Fruit fly (Drosophila melanogaster) whole organism, wandering third instar larva: ENCODE data around the gene SH3PX1.
A peak's percentile ranks its signal among the peaks of the same experiment; 100 is the strongest.

Source experiments
- Abd-B ChIP-seq: fragments of >200 bp; optimal IDR thresholded peaks from 2 replicates; lab custom pipeline; 2017; ENCODE audit warnings: missing biosample characterization, missing genetic modification characterization
- CG32264 ChIP-seq: fragments of 200-800 bp; sonication (Bioruptor generic); optimal IDR thresholded peaks from 2 replicates; lab custom pipeline; 2016; ENCODE audit warnings: missing biosample characterization, missing genetic modification characterization
- CG9705 ChIP-seq: fragments of 200-800 bp; sonication (Bioruptor generic); optimal IDR thresholded peaks from 2 replicates; lab custom pipeline; 2018; ENCODE audit warnings: missing biosample characterization, mild to moderate bottlenecking, missing genetic modification characterization
- CrebA ChIP-seq: fragments of 200-800 bp; sonication (Bioruptor generic); optimal IDR thresholded peaks from 2 replicates; lab custom pipeline; 2016; ENCODE audit warnings: missing biosample characterization, mild to moderate bottlenecking, missing genetic modification characterization, borderline replicate concordance
- Dfd ChIP-seq: fragments of >200 bp; optimal IDR thresholded peaks from 2 replicates; lab custom pipeline; 2017; ENCODE audit warnings: missing biosample characterization, missing genetic modification characterization
- GATAd ChIP-seq: sonication (Bioruptor generic); optimal IDR thresholded peaks from 2 replicates; lab custom pipeline; 2016; ENCODE audit warnings: missing biosample characterization, missing genetic modification characterization
- Hnf4 ChIP-seq: fragments of 200-800 bp; sonication (Bioruptor generic); optimal IDR thresholded peaks from 2 replicates; lab custom pipeline; 2016; ENCODE audit warnings: missing biosample characterization, mild to moderate bottlenecking, missing genetic modification characterization
- Hr78 ChIP-seq: fragments of >200 bp; optimal IDR thresholded peaks from 2 replicates; lab custom pipeline; 2017; ENCODE audit warnings: missing biosample characterization, missing genetic modification characterization
- Hr83 ChIP-seq: fragments of 200-300 bp; sonication (Bioruptor generic); optimal IDR thresholded peaks from 2 replicates; lab custom pipeline; 2016; ENCODE audit warnings: missing biosample characterization, mild to moderate bottlenecking, missing genetic modification characterization, moderate library complexity; ENCODE audit not compliant: poor library complexity, severe bottlenecking
- Jra ChIP-seq: sonication (Bioruptor generic); optimal IDR thresholded peaks from 2 replicates; lab custom pipeline; 2016; ENCODE audit warnings: missing biosample characterization, missing genetic modification characterization
- Myc ChIP-seq: fragments of >200 bp; optimal IDR thresholded peaks from 2 replicates; lab custom pipeline; 2017
- N ChIP-seq: fragments of >200 bp; optimal IDR thresholded peaks from 2 replicates; lab custom pipeline; 2018; ENCODE audit warnings: missing biosample characterization, missing external identifiers, missing genetic modification characterization
- OdsH ChIP-seq: fragments of 200-800 bp; sonication (Bioruptor generic); optimal IDR thresholded peaks from 2 replicates; lab custom pipeline; 2016; ENCODE audit warnings: missing biosample characterization, mild to moderate bottlenecking, missing genetic modification characterization
- Rel ChIP-seq, 2 experiments: fragments of 200-800 bp; sonication (Bioruptor generic) in 1 of 2; optimal IDR thresholded peaks; 2 replicates in 1 of 2; 3 replicates in 1 of 2; lab custom pipeline; 2016 to 2019; ENCODE audit warnings: mild to moderate bottlenecking in 2 of 2, missing biosample characterization in 2 of 2, missing genetic modification characterization in 2 of 2, moderate library complexity in 1 of 2
- Sp1 ChIP-seq: fragments of 200-800 bp; sonication (Bioruptor generic); optimal IDR thresholded peaks from 3 replicates; lab custom pipeline; 2019; ENCODE audit warnings: missing biosample characterization, mild to moderate bottlenecking, missing genetic modification characterization, moderate library complexity
- Vsx2 ChIP-seq: fragments of 200-300, 225-300 bp; sonication (Bioruptor generic); optimal IDR thresholded peaks from 2 replicates; lab custom pipeline; 2018; ENCODE audit warnings: missing biosample characterization, missing genetic modification characterization; ENCODE audit not compliant: partially characterized antibody
- br ChIP-seq: fragments of 200-800 bp; sonication (Bioruptor generic); optimal IDR thresholded peaks from 2 replicates; lab custom pipeline; 2016; ENCODE audit warnings: missing biosample characterization, missing genetic modification characterization
- brk ChIP-seq: fragments of 200-800 bp; sonication (Bioruptor generic); optimal IDR thresholded peaks from 2 replicates; lab custom pipeline; 2016; ENCODE audit warnings: missing biosample characterization, mild to moderate bottlenecking, missing genetic modification characterization
- dl ChIP-seq, 2 experiments: fragments of 175-275, 200-275 bp in 1 of 2; fragments of 200-275 bp in 1 of 2; sonication (Bioruptor generic); optimal IDR thresholded peaks; lab custom pipeline; 2018; ENCODE audit warnings: mild to moderate bottlenecking in 2 of 2, missing biosample characterization in 2 of 2, missing genetic modification characterization in 2 of 2, moderate library complexity in 2 of 2; ENCODE audit not compliant: partially characterized antibody in 2 of 2, insufficient read depth in 1 of 2
- dmrt93B ChIP-seq: fragments of 200-800 bp; sonication (Bioruptor generic); optimal IDR thresholded peaks from 2 replicates; lab custom pipeline; 2018; ENCODE audit warnings: missing biosample characterization, mild to moderate bottlenecking, missing genetic modification characterization
- dsf ChIP-seq: sonication (Bioruptor generic); optimal IDR thresholded peaks from 2 replicates; lab custom pipeline; 2016; ENCODE audit warnings: missing biosample characterization, missing genetic modification characterization, borderline replicate concordance
- ey ChIP-seq: fragments of 200-800 bp; sonication (Bioruptor generic); optimal IDR thresholded peaks from 2 replicates; lab custom pipeline; 2016; ENCODE audit warnings: missing biosample characterization, missing genetic modification characterization
- foxo ChIP-seq, 2 experiments: fragments of 200-800 bp; sonication (Bioruptor generic); optimal IDR thresholded peaks; 2 replicates in 1 of 2; 3 replicates in 1 of 2; lab custom pipeline; 2016 to 2017; ENCODE audit warnings: missing biosample characterization in 2 of 2, missing genetic modification characterization in 2 of 2
- fru ChIP-seq: fragments of 200-800 bp; sonication (Bioruptor generic); optimal IDR thresholded peaks from 3 replicates; lab custom pipeline; 2016; ENCODE audit warnings: missing biosample characterization, mild to moderate bottlenecking, missing genetic modification characterization
- h ChIP-seq: fragments of 200-800 bp; sonication (Bioruptor generic); optimal IDR thresholded peaks from 3 replicates; lab custom pipeline; 2016; ENCODE audit warnings: missing biosample characterization, mild to moderate bottlenecking, missing genetic modification characterization
- jim ChIP-seq: fragments of 175-275, 200-325 bp; sonication (Bioruptor generic); optimal IDR thresholded peaks from 2 replicates; lab custom pipeline; 2016; ENCODE audit warnings: missing biosample characterization, mild to moderate bottlenecking, missing genetic modification characterization
- rgr ChIP-seq: fragments of 200-800 bp; sonication (Bioruptor generic); optimal IDR thresholded peaks from 3 replicates; lab custom pipeline; 2016; ENCODE audit warnings: missing biosample characterization, mild to moderate bottlenecking, missing genetic modification characterization
- sage ChIP-seq: fragments of 200-800 bp; sonication (Bioruptor generic); optimal IDR thresholded peaks from 2 replicates; lab custom pipeline; 2016; ENCODE audit warnings: missing biosample characterization, mild to moderate bottlenecking, missing genetic modification characterization
- sv ChIP-seq: fragments of 200-800 bp; sonication (Bioruptor generic); optimal IDR thresholded peaks from 3 replicates; lab custom pipeline; 2016; ENCODE audit warnings: missing biosample characterization, missing genetic modification characterization
- tai ChIP-seq: sonication (Bioruptor generic); optimal IDR thresholded peaks from 2 replicates; lab custom pipeline; 2016; ENCODE audit warnings: missing biosample characterization, missing genetic modification characterization
- usp ChIP-seq: fragments of >200 bp; optimal IDR thresholded peaks from 2 replicates; lab custom pipeline; 2017; ENCODE audit warnings: missing biosample characterization, missing genetic modification characterization
- woc ChIP-seq: sonication (Bioruptor generic); optimal IDR thresholded peaks from 2 replicates; lab custom pipeline; 2016; ENCODE audit warnings: missing biosample characterization, mild to moderate bottlenecking, missing genetic modification characterization

Gene SH3PX1

dm6 chr3L:9713383-9713827, at the start of gene SH3PX1:
Gene SH3PX1 (minus strand): TSS chr3L:9713827.
- TF ChIP-seq tai (GFP tag; lab: Kevin White, UChicago) (no peak), woc (GFP tag; lab: Kevin White, UChicago) (no peak), Rel (GFP tag; optimal IDR thresholded peaks at IDR 0.05; lab: Kevin White, UChicago) (no peak), Rel (tag; optimal IDR thresholded peaks at IDR 0.05; lab: Kevin White, UChicago) (peak; percentile 40), Hr83 (GFP tag; lab: Kevin White, UChicago) (peak; percentile 30)

dm6 chr3L:9762036-9762597, 48.5 kb upstream of the SH3PX1 start:
- TF ChIP-seq rgr (GFP tag; lab: Kevin White, UChicago): peak; percentile 23
- TF ChIP-seq brk (GFP tag; lab: Kevin White, UChicago): no peak
- no peak for TF ChIP-seq sage (GFP tag; lab: Kevin White, UChicago)
- no peak for TF ChIP-seq CrebA
- TF ChIP-seq foxo (GFP tag; optimal IDR thresholded peaks at IDR 0.05; lab: Kevin White, UChicago): no peak
- TF ChIP-seq dmrt93B (GFP tag; lab: Kevin White, UChicago): no peak
- TF ChIP-seq Myc (lab: Kevin White, UChicago): peak; percentile 84
- TF ChIP-seq ey (GFP tag; lab: Kevin White, UChicago): no peak
- TF ChIP-seq Sp1 (GFP tag; lab: Kevin White, UChicago): no peak
- TF ChIP-seq jim (GFP tag; lab: Kevin White, UChicago): no peak
- TF ChIP-seq sv (GFP tag; lab: Kevin White, UChicago): no peak
- no peak for TF ChIP-seq Dfd (GFP tag; lab: Kevin White, UChicago)
- TF ChIP-seq CG9705: no peak
- no peak for TF ChIP-seq usp (GFP tag; lab: Kevin White, UChicago)
- TF ChIP-seq N: peak; percentile 90
- TF ChIP-seq Hr78 (GFP tag; lab: Kevin White, UChicago): no peak
- TF ChIP-seq Rel (GFP tag; optimal IDR thresholded peaks at IDR 0.05; lab: Kevin White, UChicago): no peak
- TF ChIP-seq Rel (tag; optimal IDR thresholded peaks at IDR 0.05; lab: Kevin White, UChicago): no peak
- TF ChIP-seq CG32264: no peak
- TF ChIP-seq Abd-B: no peak
- no peak for TF ChIP-seq h (GFP tag; lab: Kevin White, UChicago)
- TF ChIP-seq Hnf4: peak; percentile 5
- TF ChIP-seq woc (GFP tag; lab: Kevin White, UChicago): no peak
- TF ChIP-seq GATAd (GFP tag; lab: Kevin White, UChicago): no peak
- no peak for TF ChIP-seq OdsH (GFP tag; lab: Kevin White, UChicago)
- TF ChIP-seq, all 38 proteins: peak for 4

- no peak for TF ChIP-seq fru
- no peak for TF ChIP-seq Rel (GFP tag; optimal IDR thresholded peaks at IDR 0.05; lab: Kevin White, UChicago)
- peak; percentile 52 for TF ChIP-seq Rel (tag; optimal IDR thresholded peaks at IDR 0.05; lab: Kevin White, UChicago)
Observed at dm6 chr3L:9760151-9760749, 46.6 kb upstream of the SH3PX1 start, which contains the start of gene CG42268. Gene CG42268 (minus strand): TSS chr3L:9760395.

DNA sequence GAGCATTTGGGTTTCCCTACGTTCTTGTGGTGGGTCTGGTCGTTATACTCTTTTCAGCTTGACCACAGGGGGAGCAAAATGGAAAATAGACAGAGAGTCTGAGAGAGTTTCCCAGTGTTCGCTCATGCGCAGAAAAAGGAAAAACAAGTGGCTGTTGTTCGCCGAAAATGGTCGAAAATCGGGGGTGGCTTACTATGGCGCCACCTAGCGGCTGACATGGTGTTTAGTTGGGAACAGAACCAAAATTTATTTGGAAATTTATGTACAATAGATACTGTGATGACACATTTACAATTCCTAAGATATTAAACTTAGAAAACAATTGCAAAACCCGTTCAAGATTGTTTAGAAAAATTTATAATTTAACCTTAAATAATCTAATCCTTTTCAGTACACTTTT, 38.0 kb upstream of the SH3PX1 start:
- TF ChIP-seq Abd-B (no peak), Vsx2 (no peak), br (GFP tag; lab: Kevin White, UChicago) (no peak), Myc (lab: Kevin White, UChicago) (peak; percentile 34), OdsH (GFP tag; lab: Kevin White, UChicago) (no peak), Jra (GFP tag; lab: Kevin White, UChicago) (no peak), dsf (GFP tag; lab: Kevin White, UChicago) (no peak)

DNA sequence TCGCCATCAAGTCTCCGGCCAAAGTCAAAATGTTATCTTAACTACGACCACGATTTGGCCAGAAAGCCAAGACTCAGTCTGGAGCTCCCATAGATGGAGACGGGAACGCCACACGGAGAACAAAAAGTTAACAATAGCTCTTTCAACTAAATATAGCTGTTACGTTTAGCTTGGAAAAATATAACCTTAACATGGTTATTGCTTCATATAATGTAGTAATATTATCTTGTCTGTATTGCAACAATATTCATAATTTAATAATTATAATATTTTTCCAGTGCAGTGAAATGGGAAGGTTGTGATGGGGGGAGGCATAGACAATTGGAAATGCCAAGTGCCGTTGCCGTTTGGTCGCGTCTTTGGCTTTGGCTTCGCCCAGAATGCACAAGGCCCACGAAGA, 31.8 kb upstream of the SH3PX1 start:
- no peak for TF ChIP-seq Rel (GFP tag; optimal IDR thresholded peaks at IDR 0.05; lab: Kevin White, UChicago)
- no peak for TF ChIP-seq Rel (tag; optimal IDR thresholded peaks at IDR 0.05; lab: Kevin White, UChicago)
- no peak for TF ChIP-seq br (GFP tag; lab: Kevin White, UChicago)
- no peak for TF ChIP-seq dsf (GFP tag; lab: Kevin White, UChicago)
- TF ChIP-seq fru: no peak
- TF ChIP-seq dl (GFP tag; optimal IDR thresholded peaks at IDR 0.05; lab: Kevin White, UChicago; ENCODE audit: insufficient read depth in 1 of 2, partially characterized antibody in 2 of 2): no peak
- TF ChIP-seq CG9705: no peak
